Worm (Caenorhabditis elegans) whole organism, early embryonic: Measurements from ENCODE around the gene fli-1.

Source experiments
- F13C5.2 ChIP-seq: sonication (generic microtip); optimal IDR thresholded peaks from 2 replicates; lab custom pipeline; 2017; ENCODE audit warnings: mild to moderate bottlenecking, missing genetic modification characterization, inconsistent platforms, missing compliant biosample characterization
- ama-1 ChIP-seq: fragments of 150-350 bp; optimal IDR thresholded peaks from 2 replicates; lab custom pipeline; 2014
- hmbx-1 ChIP-seq: sonication (generic microtip); optimal IDR thresholded peaks from 2 replicates; lab custom pipeline; 2016; ENCODE audit warnings: mild to moderate bottlenecking, missing genetic modification characterization, missing compliant biosample characterization
- pes-1 ChIP-seq: fragments of 200-800 bp; sonication (Bioruptor generic); IDR thresholded peaks from 2 replicates; pipeline ENCODE4 v1.3.6; 2022; ENCODE audit warnings: missing genetic modification reagents, missing genetic modification characterization, missing compliant biosample characterization
- sea-1 ChIP-seq: fragments of 200-800 bp; sonication (Bioruptor generic); conservative IDR thresholded peaks from 2 replicates; pipeline ENCODE4 v1.3.6; 2022; ENCODE audit warnings: missing genetic modification characterization, missing compliant biosample characterization

ce11 chrIII:8630833-8631232 lies 52.7 kb downstream of the fli-1 start, which contains the start of gene dnj-10:
- TF ChIP-seq pes-1 (no peak), ama-1 (lab: Kevin White, UChicago) (no peak), sea-1 (GFP tag; lab: Robert Waterston, UW) (no peak), hmbx-1 (tag; lab: Kevin White, UChicago) (no peak), F13C5.2 (tag; lab: Kevin White, UChicago) (no peak)
